Worm (Caenorhabditis elegans): Measurements from ENCODE around the gene pab-2.
A peak's percentile ranks its signal among the peaks of the same experiment; 100 is the strongest.

Gene pab-2

ce11 chrX:13503839-13504238 lies 23.4 kb downstream of the pab-2 start:
- TF ChIP-seq fos-1 (tag; optimal IDR thresholded peaks at IDR 0.05) (no peak), unc-62 (GFP tag; optimal IDR thresholded peaks at IDR 0.05) (no peak), dmd-4 (tag; optimal IDR thresholded peaks at IDR 0.05) (no peak), unc-39 (tag; optimal IDR thresholded peaks at IDR 0.05) (no peak), lin-13 (GFP tag; optimal IDR thresholded peaks at IDR 0.05) (no peak), Y55F3AM.14 (GFP tag; optimal IDR thresholded peaks at IDR 0.05) (no peak), lin-11 (tag; optimal IDR thresholded peaks at IDR 0.05) (no peak), blmp-1 (tag; optimal IDR thresholded peaks at IDR 0.05; ENCODE audit: insufficient read depth) (no peak), snpc-4 (tag; optimal IDR thresholded peaks at IDR 0.05) (no peak), elt-1 (tag; optimal IDR thresholded peaks at IDR 0.05) (no peak), zag-1 (tag; optimal IDR thresholded peaks at IDR 0.05) (no peak), crh-2 (tag; optimal IDR thresholded peaks at IDR 0.05) (no peak), mdl-1 (tag; optimal IDR thresholded peaks at IDR 0.05) (no peak)

- TF ChIP-seq lin-13 (GFP tag; optimal IDR thresholded peaks at IDR 0.05) = peak; percentile 39
- TF ChIP-seq unc-62 (GFP tag; optimal IDR thresholded peaks at IDR 0.05) = no peak
- no peak for TF ChIP-seq nhr-237 (tag; optimal IDR thresholded peaks at IDR 0.05)
- peak; percentile 4 for TF ChIP-seq mab-5 (tag; optimal IDR thresholded peaks at IDR 0.05)
- TF ChIP-seq lsy-2 (tag; optimal IDR thresholded peaks at IDR 0.05) = peak in 1 of 2 experiments; percentile 46
- TF ChIP-seq sma-9 (GFP tag; optimal IDR thresholded peaks at IDR 0.05) = peak; percentile 49
- TF ChIP-seq sma-9 (tag; optimal IDR thresholded peaks at IDR 0.05) = no peak
- TF ChIP-seq F13H6.1 (tag; optimal IDR thresholded peaks at IDR 0.05) = peak; percentile 45
- no peak for TF ChIP-seq mbf-1 (tag; optimal IDR thresholded peaks at IDR 0.05)
- TF ChIP-seq mdl-1 (tag; optimal IDR thresholded peaks at IDR 0.05) = peak; percentile 6 to 35
- peak; percentile 53 for TF ChIP-seq nhr-129 (tag; optimal IDR thresholded peaks at IDR 0.05)
- TF ChIP-seq dmd-4 (tag; optimal IDR thresholded peaks at IDR 0.05) = no peak
- no peak for TF ChIP-seq alr-1 (tag; optimal IDR thresholded peaks at IDR 0.05)
- no peak for TF ChIP-seq elt-3 (tag; optimal IDR thresholded peaks at IDR 0.05)
- no peak for TF ChIP-seq nhr-10 (tag; optimal IDR thresholded peaks at IDR 0.05)
- no peak for TF ChIP-seq ZK546.5 (tag; optimal IDR thresholded peaks at IDR 0.05)
- peak; percentile 49 for TF ChIP-seq lin-11 (tag; optimal IDR thresholded peaks at IDR 0.05)
- peak; percentile 15 for TF ChIP-seq crh-2 (tag; optimal IDR thresholded peaks at IDR 0.05)
- peak; percentile 70 for TF ChIP-seq unc-55 (GFP tag; optimal IDR thresholded peaks at IDR 0.05)
- no peak for TF ChIP-seq peb-1 (tag; optimal IDR thresholded peaks at IDR 0.05)
- peak; percentile 76 for TF ChIP-seq sem-4 (tag; optimal IDR thresholded peaks at IDR 0.05)
- peak; percentile 71 for TF ChIP-seq zag-1 (tag; optimal IDR thresholded peaks at IDR 0.05)
- peak; percentile 78 for TF ChIP-seq C34F6.9 (tag; optimal IDR thresholded peaks at IDR 0.05)
- peak; percentile 21 for TF ChIP-seq egl-27 (tag; optimal IDR thresholded peaks at IDR 0.05)
- TF ChIP-seq unc-39 (tag; optimal IDR thresholded peaks at IDR 0.05) = no peak
- TF ChIP-seq ama-1 (optimal IDR thresholded peaks at IDR 0.05) = no peak
- TF ChIP-seq ceh-16 (tag; optimal IDR thresholded peaks at IDR 0.05) = no peak
Observed at ce11 chrX:13502282-13502681, 24.9 kb downstream of the pab-2 start.

ce11 chrX:13500568-13500967 lies 26.6 kb downstream of the pab-2 start, which contains the start of gene sad-1:
Gene sad-1 (minus strand): TSS chrX:13500668.
- TF ChIP-seq mab-5 (tag; optimal IDR thresholded peaks at IDR 0.05) (no peak), egl-27 (tag; optimal IDR thresholded peaks at IDR 0.05) (no peak), C34F6.9 (tag; optimal IDR thresholded peaks at IDR 0.05) (peak; percentile 26)

- peak; percentile 35 for TF ChIP-seq crh-2 (tag; optimal IDR thresholded peaks at IDR 0.05)
- peak in 1 of 2 experiments; percentile 6 for TF ChIP-seq lsy-2 (tag; optimal IDR thresholded peaks at IDR 0.05)
- TF ChIP-seq mbf-1 (tag; optimal IDR thresholded peaks at IDR 0.05) = no peak
Observed at ce11 chrX:13499923-13500322, 27.3 kb downstream of the pab-2 start.

ce11 chrX:13499098-13499497 lies 28.1 kb downstream of the pab-2 start:
- TF ChIP-seq sem-4 (tag; optimal IDR thresholded peaks at IDR 0.05) (peak; percentile 2), R02D3.7 (tag; optimal IDR thresholded peaks at IDR 0.05) (no peak)

- TF ChIP-seq lsy-2 (tag; optimal IDR thresholded peaks at IDR 0.05) = peak in 1 of 2 experiments; percentile 25
- TF ChIP-seq crh-2 (tag; optimal IDR thresholded peaks at IDR 0.05) = peak; percentile 37
- peak; percentile 30 for TF ChIP-seq zag-1 (tag; optimal IDR thresholded peaks at IDR 0.05)
- peak; percentile 74 for TF ChIP-seq unc-55 (GFP tag; optimal IDR thresholded peaks at IDR 0.05)
- TF ChIP-seq mab-5 (tag; optimal IDR thresholded peaks at IDR 0.05) = peak; percentile 26
- TF ChIP-seq nhr-77 (tag; optimal IDR thresholded peaks at IDR 0.05) = no peak
- no peak for TF ChIP-seq fos-1 (tag; optimal IDR thresholded peaks at IDR 0.05)
- TF ChIP-seq lin-39 (tag; optimal IDR thresholded peaks at IDR 0.05) = peak; percentile 30
- TF ChIP-seq nhr-10 (tag; optimal IDR thresholded peaks at IDR 0.05) = no peak
- TF ChIP-seq C34F6.9 (tag; optimal IDR thresholded peaks at IDR 0.05) = peak; percentile 17
Observed at ce11 chrX:13493762-13494161, 33.5 kb downstream of the pab-2 start.

All from whole organism, L2 larva.